Fruit fly (Drosophila melanogaster): Measurements from ENCODE around the gene alpha-Man-Ia.

DNA sequence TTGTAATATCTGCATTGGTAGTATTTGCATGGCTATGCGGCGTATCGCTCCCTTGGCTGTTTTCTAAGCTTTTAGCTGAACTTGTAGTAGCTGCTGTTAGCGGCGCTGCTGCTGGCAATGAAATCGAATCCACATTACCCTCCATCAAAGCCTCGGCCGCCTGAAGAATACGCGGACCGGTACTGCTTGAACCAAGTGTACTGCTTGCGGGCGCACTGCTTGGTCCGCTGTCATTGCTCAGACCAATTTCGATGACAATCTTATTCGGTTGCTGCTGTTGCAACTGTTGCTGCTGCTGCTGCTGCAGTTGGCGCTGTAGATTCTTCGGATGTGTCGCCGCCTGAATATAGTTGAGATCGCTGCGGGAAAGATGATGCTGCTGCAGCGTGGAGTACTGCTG is 17.8 kb downstream of the alpha-Man-Ia start:
- TF ChIP-seq psq (optimal IDR thresholded peaks at IDR 0.05) (no peak), Myc (optimal IDR thresholded peaks at IDR 0.05) (no peak), ttk (optimal IDR thresholded peaks at IDR 0.05) (no peak), insv (optimal IDR thresholded peaks at IDR 0.05) (no peak), h (optimal IDR thresholded peaks at IDR 0.05) (no peak), Sin3A (optimal IDR thresholded peaks at IDR 0.05) (no peak)
